Worm (Caenorhabditis elegans): ENCODE results near the gene fbxa-104.

DNA sequence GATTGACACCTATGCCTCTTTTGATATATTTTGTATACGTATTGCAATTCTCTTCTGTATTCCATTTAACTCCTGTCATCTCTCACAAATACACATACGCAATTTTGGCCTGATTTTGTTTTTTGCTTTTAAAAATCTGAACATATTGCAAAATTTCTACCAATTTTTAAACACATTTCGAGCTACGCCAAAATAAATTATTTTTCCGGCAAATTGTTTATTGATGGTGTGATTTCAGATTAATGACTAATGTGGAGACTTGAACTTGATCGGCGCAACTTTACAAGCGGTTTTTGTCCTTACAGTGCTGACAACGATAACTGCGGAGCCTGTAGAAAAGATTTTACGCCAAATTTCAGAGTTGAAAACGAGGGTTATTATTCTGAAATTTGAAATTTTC lies 26.3 kb downstream of the fbxa-104 start:
- TF ChIP-seq ceh-36 (tag; optimal IDR thresholded peaks at IDR 0.05) = no peak
- TF ChIP-seq ceh-13 (GFP tag; optimal IDR thresholded peaks at IDR 0.05) = no peak
- no peak for TF ChIP-seq F13C5.2 (tag; optimal IDR thresholded peaks at IDR 0.05)
- no peak for TF ChIP-seq scrt-1 (GFP tag; IDR thresholded peaks at IDR 0.05)

Measured in whole organism, early embryonic.